Fruit fly (Drosophila melanogaster): ENCODE results near the gene a10.

a10 gene

DNA sequence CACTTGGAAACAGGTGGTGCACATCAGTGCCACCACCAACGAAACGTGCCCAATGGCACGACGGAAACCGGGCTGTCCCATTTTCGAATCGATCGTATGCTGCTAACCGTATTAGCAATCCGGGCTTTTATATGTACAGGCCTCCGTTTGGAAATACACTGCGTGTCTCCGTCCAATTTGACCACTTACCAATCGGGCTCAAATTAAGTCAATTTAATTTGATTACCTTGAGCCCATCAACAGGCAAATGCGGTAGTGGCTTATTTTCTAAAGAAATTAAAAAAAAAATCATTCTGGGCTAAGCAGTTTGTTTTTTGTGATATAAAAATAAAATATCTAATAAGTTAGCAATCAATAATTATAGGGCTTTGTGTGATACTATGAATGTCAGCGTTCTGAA lies at the start of gene a10:
a10 (minus strand) TSS at position 101 of the 400 bp plus-strand sequence.
- no peak for TF ChIP-seq noc (tag; optimal IDR thresholded peaks at IDR 0.05)

DNA sequence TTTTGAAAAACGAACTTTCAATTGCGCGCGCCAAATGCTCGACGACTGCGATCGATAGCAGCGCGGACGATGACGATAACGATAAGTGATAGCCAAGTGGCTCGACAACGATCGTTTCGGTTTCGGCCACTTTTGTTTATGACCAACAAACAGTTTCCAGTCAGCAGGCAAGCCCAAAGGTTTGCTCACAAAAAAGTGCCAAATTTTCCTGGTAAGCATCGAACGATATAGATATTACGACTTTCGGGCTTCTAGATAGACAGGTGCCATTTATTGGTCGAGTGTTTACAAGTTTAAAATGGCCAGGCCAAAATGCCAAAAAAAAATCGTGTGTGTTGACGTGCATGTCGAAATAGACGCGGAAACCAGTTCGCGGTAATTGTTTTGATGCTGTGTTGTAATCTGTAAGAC lies 31.9 kb upstream of the a10 start, which contains the start of gene CG7724:
CG7724 (plus strand) TSS at position 147 of the 411 bp plus-strand sequence.
- no peak for TF ChIP-seq noc (tag; optimal IDR thresholded peaks at IDR 0.05)

DNA sequence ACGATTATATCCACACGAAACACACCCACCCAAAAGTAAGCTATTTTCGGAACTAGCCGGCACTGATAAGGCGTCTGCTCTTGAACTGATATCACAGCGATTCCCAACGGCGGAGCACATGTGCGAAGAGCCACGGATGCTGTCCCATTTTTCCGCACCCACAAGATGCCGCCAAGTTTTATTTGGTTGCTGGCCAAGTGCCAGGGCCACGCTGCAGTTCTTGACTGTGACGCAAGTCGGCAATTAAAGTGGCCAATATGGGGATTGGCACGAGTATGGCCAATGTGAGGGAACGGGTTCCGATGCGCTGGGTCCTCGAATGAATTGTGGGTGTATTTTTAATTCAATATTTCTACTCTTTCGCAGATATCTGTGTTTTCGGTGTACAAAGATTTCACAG lies 30.4 kb upstream of the a10 start:
- no peak for TF ChIP-seq noc (tag; optimal IDR thresholded peaks at IDR 0.05)

DNA sequence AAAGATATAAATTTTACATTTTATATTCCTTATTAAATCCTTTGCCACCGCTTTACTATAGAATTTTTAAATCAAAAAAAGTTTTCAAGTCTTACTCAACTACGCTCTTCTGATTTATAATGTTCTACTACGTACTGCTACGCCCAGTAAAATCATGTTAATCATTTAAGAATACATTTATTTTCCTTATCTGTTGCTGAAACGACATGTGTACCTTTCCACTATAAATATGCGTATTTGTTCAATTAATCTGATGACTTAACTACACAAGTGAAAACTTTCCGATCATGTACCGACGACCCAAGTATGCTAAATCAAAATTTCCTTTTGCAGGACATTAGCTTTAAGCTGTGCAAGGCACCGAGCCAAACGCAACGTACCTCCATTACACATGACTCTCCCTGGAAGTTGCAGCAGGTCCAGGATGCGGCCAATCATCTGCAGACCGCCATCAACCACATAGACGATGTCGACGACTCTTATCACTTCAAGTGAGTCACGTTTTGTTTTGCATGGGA lies 28.9 kb upstream of the a10 start:
- no peak for TF ChIP-seq noc (tag; optimal IDR thresholded peaks at IDR 0.05)

DNA sequence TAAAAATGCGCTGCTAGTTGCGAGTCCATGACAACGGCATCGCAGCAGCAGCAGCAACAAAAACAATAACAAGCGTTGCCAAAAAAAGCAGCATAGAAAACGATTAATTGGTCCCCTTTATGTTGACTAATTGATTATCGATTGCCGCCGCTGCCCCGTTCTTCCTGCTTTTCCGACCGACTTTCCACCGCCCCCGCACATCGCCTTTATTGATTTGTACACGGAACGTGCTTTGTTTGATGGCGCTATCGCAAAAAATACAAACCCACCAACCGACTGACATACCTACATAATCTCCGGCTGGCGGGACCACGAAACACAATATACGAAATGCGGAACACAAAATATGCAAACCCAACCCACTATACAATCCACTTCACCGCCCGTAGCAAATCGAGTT lies 27.9 kb upstream of the a10 start:
- TF ChIP-seq noc (tag; optimal IDR thresholded peaks at IDR 0.05): no peak

DNA sequence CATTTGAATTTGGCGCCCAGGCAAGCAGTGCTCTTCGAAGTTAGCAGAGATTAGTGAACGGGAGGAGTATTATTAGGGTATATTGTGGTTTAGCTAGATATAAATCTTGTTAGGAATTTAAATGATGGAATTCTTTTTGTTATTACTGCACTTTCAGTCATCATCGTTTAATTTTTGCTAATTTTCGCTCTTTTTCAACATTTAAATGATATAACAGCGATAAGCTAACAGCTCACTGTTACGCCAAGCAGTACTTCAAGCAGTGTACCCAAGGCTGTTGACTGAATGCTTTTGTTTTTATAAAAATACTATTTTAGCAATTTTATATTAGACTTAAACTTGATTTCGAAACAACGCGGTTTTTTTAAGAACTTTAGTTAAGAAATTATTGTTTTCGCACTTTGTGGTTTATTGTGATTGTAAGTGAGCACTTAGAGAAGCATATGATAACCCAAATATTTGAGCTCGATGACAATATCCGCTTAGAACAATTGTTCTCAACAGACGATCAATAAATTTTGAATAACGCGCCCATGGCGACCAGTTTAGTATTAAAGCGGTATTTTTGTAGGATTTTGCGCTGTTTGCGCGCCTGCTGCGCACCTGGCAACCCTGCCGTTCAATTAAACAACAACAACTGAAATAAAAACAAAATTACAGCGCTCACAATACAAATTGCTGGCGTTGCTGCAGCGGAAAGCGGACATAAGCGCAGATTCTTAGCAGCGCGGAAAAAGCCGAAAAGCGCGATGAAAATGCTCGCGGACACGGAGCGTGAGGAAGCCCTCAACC lies 27.3 kb upstream of the a10 start:
- TF ChIP-seq noc (tag; optimal IDR thresholded peaks at IDR 0.05): no peak

DNA sequence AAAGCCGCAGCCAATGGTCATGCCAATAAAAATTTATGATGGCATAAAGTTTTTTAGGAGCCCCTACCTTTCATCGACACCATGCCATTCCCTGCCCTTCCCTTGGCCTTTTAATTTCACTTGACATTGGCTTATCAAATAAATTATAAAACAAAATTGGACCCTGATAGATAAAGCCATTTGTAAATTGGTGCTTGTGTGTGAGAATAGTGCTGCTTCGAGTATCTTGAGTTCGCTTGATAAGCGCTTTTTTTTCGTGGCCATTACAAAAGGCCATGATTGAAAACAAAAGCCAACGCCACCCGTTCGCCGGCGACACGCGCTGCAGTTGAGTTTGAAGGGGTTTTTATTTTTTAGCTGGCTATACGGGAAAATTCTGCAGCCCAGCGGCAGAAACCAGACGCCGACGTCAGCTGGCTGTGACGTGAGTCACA lies 26.4 kb upstream of the a10 start:
- peak; percentile 88 for TF ChIP-seq noc (tag; optimal IDR thresholded peaks at IDR 0.05)

DNA sequence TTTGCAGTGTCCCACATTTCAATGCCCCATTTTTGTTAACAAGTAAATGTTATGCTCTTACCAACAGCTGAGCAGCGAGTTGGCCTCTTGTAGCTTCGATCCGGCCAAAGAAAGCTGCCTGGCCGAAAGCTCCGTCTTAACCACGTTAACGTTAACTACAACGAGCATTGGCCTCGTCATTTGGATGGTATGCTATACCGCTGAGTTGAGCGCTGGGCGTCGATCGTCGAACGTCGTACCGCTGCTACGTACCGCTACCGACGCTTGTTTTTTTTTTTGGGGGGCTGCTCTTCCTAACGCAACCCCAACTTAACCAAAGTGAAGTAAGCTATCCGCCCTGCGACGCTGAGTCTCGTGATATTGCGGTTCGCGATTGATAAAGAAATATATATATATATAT lies 25.8 kb upstream of the a10 start, which contains the start of gene rogdi:
rogdi (plus strand) TSS at position 199 of the 400 bp plus-strand sequence.
- TF ChIP-seq noc (tag; optimal IDR thresholded peaks at IDR 0.05): no peak

DNA sequence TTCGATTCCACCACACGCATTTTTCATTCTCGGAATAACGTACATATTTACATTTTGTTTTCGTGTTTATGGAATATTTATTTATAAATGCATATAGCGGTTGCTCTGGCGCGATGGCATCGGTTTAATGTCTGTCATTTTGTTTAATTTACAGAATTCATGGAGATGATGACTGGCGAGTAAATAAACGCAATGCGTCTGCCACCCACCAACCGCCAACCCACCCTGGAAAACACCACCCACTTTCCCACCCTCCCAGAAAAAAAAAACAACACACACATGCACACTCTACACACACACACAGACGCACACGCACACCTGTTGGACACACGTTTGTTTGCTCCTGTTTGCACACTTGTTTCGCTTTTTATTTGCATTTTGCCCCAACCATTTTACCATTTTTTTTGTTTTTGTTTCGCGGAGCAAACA lies 24.3 kb upstream of the a10 start:
- TF ChIP-seq noc (tag; optimal IDR thresholded peaks at IDR 0.05): peak; percentile 9

DNA sequence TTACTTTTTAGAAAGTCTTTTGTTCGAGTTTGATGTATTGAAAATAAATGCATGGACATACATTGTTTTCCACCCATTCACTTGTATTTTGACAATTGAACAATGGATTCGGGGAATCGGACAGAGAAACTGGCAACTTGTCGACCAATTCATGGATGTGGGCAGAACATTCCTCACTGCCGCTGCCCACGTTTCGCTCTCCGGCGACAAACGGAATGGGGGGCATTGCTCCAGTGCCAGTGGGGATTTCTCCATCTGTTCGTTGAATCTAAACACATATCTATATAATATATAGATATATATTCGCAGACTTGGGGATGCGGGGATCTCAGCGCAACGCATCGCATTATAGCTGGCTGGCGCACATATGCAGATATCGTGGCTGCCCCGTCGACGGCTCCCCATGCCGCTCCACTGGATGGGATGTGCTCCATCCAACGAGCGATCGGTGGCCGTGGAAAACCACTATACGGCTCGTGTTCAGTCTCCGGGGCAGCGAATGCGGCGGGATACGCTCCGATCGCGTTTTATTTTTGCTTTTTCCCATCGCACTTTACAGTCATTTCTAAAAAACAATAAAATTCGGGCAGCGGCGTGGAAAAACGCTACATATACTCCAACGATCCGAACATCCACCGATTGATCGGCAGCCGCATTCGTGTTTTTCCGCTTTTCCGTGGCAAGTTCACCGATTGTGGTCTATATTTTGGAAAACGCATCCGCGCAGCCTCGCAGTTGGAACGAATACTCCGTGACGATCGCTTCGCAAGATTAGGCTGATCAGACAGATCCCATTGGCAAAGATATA lies 22.1 kb upstream of the a10 start, which contains the start of gene TpnC73F:
TpnC73F (plus strand) TSS at position 633 of the 808 bp plus-strand sequence.
- TF ChIP-seq noc (tag; optimal IDR thresholded peaks at IDR 0.05): no peak

DNA sequence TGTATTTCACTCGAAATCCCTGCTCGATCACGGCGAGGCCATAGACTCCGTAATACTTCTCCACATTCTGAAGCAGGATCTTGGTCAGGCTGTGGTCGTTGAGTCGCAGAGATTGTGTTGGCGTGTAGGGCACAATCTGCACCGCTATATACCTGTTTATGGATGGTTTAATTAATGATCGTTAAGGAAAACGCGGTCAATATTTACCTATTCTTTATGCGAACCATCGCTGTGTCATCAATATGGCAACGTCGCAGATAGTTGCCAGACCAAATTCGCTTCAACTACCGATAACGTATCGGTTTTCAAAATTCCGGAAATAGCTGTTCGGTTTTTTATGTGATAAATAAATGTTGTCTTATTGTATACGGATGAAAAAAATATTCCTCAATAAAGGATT lies 21.3 kb upstream of the a10 start, which contains the start of gene Pop5:
Pop5 (minus strand) TSS at position 240 of the 400 bp plus-strand sequence.
- no peak for TF ChIP-seq noc (tag; optimal IDR thresholded peaks at IDR 0.05)

DNA sequence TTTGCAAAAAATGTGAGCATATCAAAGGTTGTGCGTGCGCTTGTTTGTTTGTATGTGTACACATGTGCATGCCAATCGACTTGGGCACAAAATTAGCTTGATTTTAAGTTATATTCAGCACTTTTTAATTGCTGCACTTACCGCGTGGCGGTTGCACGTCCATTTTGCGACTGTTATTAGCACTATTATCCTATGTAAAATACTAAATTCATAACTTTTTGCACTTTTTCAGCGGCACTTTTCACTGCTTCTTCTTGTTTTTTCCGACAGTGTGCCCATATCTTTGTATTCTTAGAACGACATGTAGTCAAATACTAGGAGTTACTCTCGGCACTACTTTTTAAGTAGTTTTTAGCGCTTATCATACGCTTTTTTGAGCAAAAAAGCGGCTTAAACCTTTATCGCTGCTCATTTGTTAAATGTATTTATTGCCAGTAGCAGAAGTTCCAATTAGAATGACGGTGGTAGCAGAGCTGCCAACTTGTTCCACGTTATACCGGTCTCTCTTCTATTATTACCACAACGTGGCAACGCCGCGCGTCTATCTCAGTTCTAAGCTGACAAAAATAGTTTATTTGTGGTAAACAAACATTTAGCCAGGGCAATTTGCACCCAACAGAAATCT lies 18.9 kb upstream of the a10 start, which contains the start of the genes scaf6 and Papst2:
scaf6 (minus strand) TSS at position 278 of the 625 bp plus-strand sequence.
Papst2 (plus strand) TSS at position 501 of the 625 bp plus-strand sequence.
- no peak for TF ChIP-seq noc (tag; optimal IDR thresholded peaks at IDR 0.05)

DNA sequence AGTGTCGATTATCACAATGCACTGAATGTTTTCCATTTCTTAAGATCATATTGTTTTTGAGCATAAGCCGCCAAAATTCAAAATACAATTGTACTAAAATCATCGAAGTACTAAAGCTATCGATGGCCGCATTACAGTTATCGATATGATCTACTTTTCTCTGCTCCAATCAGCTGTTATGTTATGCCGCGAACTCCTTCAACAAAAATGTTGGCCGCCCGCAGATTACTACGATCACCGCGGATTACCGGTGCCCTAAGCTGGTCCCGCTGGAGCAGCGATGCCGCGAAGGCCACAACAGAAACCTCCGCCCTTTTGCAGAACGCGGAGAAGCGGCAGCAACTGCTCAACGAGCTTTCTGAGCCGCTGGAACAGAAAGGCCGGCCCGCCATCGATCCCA lies 12.0 kb upstream of the a10 start, which contains the start of gene beg:
beg (plus strand) TSS at position 177 of the 400 bp plus-strand sequence.
- no peak for TF ChIP-seq noc (tag; optimal IDR thresholded peaks at IDR 0.05)

DNA sequence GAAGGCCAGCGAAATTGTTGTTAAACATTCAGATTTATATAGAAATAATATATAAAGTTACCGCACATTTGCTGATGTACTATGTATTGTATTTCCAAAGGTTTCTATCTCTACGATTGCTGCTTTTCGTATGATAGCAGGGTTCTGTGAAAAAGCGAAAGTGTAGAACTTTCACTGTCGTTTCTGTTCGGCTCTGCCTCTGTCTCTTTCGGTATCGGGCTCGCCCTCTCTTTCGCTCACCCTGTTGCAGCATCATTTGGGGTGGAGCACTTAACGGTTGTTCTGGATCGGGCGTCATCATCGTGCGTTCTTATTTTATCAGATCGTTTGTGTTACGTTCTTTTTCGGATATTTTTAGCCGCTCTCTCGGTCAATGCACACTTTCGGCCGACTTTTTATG lies 9.8 kb upstream of the a10 start:
- no peak for TF ChIP-seq noc (tag; optimal IDR thresholded peaks at IDR 0.05)

DNA sequence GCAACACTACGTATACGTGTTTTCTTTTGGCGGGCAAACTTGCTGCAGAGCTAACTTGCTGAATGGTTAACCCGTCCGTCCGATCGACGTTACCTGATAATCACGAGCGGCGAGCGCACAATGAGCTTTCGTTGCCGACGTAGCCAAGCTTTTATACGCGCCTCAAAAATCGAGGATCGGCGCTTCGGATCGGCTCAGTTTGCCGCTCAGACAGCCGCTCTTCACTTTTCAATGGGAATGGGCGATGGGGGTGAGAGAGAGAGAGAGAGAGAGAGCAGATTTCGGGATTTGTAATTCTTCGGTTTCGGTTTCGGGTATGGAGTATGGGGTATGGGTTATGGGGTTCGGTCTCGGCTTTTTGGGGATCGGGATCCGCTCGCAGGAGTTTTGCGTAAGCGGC lies 8.4 kb upstream of the a10 start, which contains the start of gene Ilp8:
Ilp8 (minus strand) TSS at position 110 of the 400 bp plus-strand sequence.
- no peak for TF ChIP-seq noc (tag; optimal IDR thresholded peaks at IDR 0.05)
